Fruit fly (Drosophila melanogaster): ENCODE measurements around the gene grp.

The grp gene

DNA sequence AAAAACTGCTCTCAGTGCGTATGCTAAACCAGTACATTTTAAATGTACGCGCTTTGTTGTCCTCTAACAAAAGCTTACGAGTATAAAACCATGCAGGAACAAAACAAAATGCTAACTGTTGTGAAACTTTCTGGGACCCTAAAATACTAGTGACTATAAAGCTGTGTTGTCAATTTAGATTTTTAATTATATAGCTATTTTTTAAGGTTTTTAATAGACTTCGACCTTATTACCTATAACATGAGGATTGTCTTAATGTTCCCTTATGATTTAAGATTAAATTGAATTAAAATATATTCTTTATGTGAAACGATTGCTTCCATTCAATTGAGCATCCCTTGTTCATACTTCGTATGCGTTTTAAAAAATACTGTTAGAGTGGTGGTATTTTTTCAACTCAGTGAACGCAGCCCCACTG is 23.2 kb upstream of the grp start (continued):
- TF ChIP-seq CG4404 (GFP tag; IDR thresholded peaks at IDR 0.05) (peak; percentile 59), Mes4 (GFP tag; optimal IDR thresholded peaks at IDR 0.05) (no peak), HLH54F (GFP tag; optimal IDR thresholded peaks at IDR 0.05) (peak; percentile 45), CG1602 (GFP tag; optimal IDR thresholded peaks at IDR 0.05) (peak; percentile 64), CG14965 (GFP tag; optimal IDR thresholded peaks at IDR 0.05; ENCODE audit: borderline replicate concordance) (no peak), usp (GFP tag; optimal IDR thresholded peaks at IDR 0.05) (no peak), Six4 (GFP tag; optimal IDR thresholded peaks at IDR 0.05) (no peak), CG12769 (tag; optimal IDR thresholded peaks at IDR 0.05) (no peak), CG16815 (GFP tag; optimal IDR thresholded peaks at IDR 0.05) (peak; percentile 58), CG8944 (GFP tag; optimal IDR thresholded peaks at IDR 0.05) (peak; percentile 46), kni (GFP tag; optimal IDR thresholded peaks at IDR 0.05) (no peak), CG15269 (tag; optimal IDR thresholded peaks at IDR 0.05) (no peak), Drgx (GFP tag; IDR thresholded peaks at IDR 0.05) (no peak), CG13894 (tag; optimal IDR thresholded peaks at IDR 0.05) (no peak), ATbp (GFP tag; optimal IDR thresholded peaks at IDR 0.05) (no peak), bowl (GFP tag; IDR thresholded peaks at IDR 0.05) (no peak), dimm (GFP tag; IDR thresholded peaks at IDR 0.05) (no peak), amos (GFP tag; IDR thresholded peaks at IDR 0.05; ENCODE audit: partially characterized antibody) (peak; percentile 41), ranshi (GFP tag; IDR thresholded peaks at IDR 0.05) (peak; percentile 80; the same call in 1 of the 2 replicates), Abd-B (GFP tag; optimal IDR thresholded peaks at IDR 0.05) (peak; percentile 88), C15 (GFP tag; IDR thresholded peaks at IDR 0.05) (0 out of 3 replicates have a peak, but pooled peaks have one; percentile 54), CG2889 (GFP tag; IDR thresholded peaks at IDR 0.05) (0 out of 3 replicates have a peak, but pooled peaks have one; percentile 57), CG12942 (GFP tag; optimal IDR thresholded peaks at IDR 0.05) (peak; percentile 26), repo (GFP tag; optimal IDR thresholded peaks at IDR 0.05) (no peak), oc (tag; optimal IDR thresholded peaks at IDR 0.05) (no peak), CG10267 (tag; optimal IDR thresholded peaks at IDR 0.05) (peak; percentile 76), Meics (GFP tag; optimal IDR thresholded peaks at IDR 0.05) (no peak), Doc2 (GFP tag; IDR thresholded peaks at IDR 0.05) (no peak), CG30431 (GFP tag; optimal IDR thresholded peaks at IDR 0.05) (peak; percentile 2), Dp (GFP tag; optimal IDR thresholded peaks at IDR 0.05) (peak; percentile 95), YL-1 (GFP tag; optimal IDR thresholded peaks at IDR 0.05) (peak; percentile 35), CG30020 (tag; optimal IDR thresholded peaks at IDR 0.05) (peak; percentile 51), run (tag; optimal IDR thresholded peaks at IDR 0.05) (peak; percentile 12), CG13287 (GFP tag; IDR thresholded peaks at IDR 0.05; ENCODE audit: partially characterized antibody) (no peak), CG9932 (GFP tag; IDR thresholded peaks at IDR 0.05) (peak; percentile 82), vnd (GFP tag; IDR thresholded peaks at IDR 0.05; ENCODE audit: partially characterized antibody) (no peak), CG6683 (GFP tag; optimal IDR thresholded peaks at IDR 0.05) (no peak), zen2 (GFP tag; IDR thresholded peaks at IDR 0.05; ENCODE audit: partially characterized antibody) (no peak), CG8290 (GFP tag; optimal IDR thresholded peaks at IDR 0.05) (no peak), CG8290 (tag; optimal IDR thresholded peaks at IDR 0.05) (no peak), dysf (GFP tag; IDR thresholded peaks at IDR 0.05) (peak; percentile 83), fd3F (GFP tag; optimal IDR thresholded peaks at IDR 0.05) (peak; percentile 39), fd96Cb (tag; optimal IDR thresholded peaks at IDR 0.05) (peak; percentile 68), CG8281 (tag; optimal IDR thresholded peaks at IDR 0.05) (no peak), PHDP (tag; optimal IDR thresholded peaks at IDR 0.05) (no peak), ind (GFP tag; optimal IDR thresholded peaks at IDR 0.05) (peak; percentile 62), Scr (GFP tag; IDR thresholded peaks at IDR 0.05; ENCODE audit: partially characterized antibody) (no peak), Blimp-1 (GFP tag; optimal IDR thresholded peaks at IDR 0.05) (peak; percentile 70), Tbp (GFP tag; optimal IDR thresholded peaks at IDR 0.05) (no peak), lola (GFP tag; optimal IDR thresholded peaks at IDR 0.05) (peak in 1 of 3 experiments; percentile 73), wor (GFP tag; IDR thresholded peaks at IDR 0.05) (no peak)
